Fruit fly (Drosophila melanogaster) whole organism, embryonic: ENCODE measurements around the gene CG34296.

Experiments
- CG12236 ChIP-seq: fragments of 200-800 bp; sonication (Bioruptor generic); optimal IDR thresholded peaks from 2 replicates; lab custom pipeline; 2016; ENCODE audit warnings: missing biosample characterization, missing genetic modification characterization
- CG18764 ChIP-seq: fragments of 200-800 bp; sonication (Bioruptor generic); optimal IDR thresholded peaks from 3 replicates; lab custom pipeline; 2016; ENCODE audit warnings: missing biosample characterization, missing genetic modification characterization
- CG3163 ChIP-seq: fragments of 200-800 bp; sonication (Bioruptor generic); optimal IDR thresholded peaks from 3 replicates; lab custom pipeline; 2016; ENCODE audit warnings: missing biosample characterization, missing genetic modification characterization
- CG6813 ChIP-seq: fragments of 200-800 bp; sonication (Bioruptor generic); optimal IDR thresholded peaks from 2 replicates; lab custom pipeline; 2017; ENCODE audit warnings: missing biosample characterization, missing genetic modification characterization, mild to moderate bottlenecking, moderate library complexity, missing genetic modification reagents
- CG7556 ChIP-seq: fragments of 200-800 bp; sonication (Bioruptor generic); optimal IDR thresholded peaks from 2 replicates; lab custom pipeline; 2017; ENCODE audit warnings: missing biosample characterization, mild to moderate bottlenecking, missing genetic modification characterization
- ato ChIP-seq: fragments of 200-800 bp; sonication (Bioruptor generic); IDR thresholded peaks from 2 replicates; pipeline ENCODE4 v1.3.6; 2022; ENCODE audit warnings: missing biosample characterization, missing genetic modification characterization; ENCODE audit not compliant: partially characterized antibody
- fu2 ChIP-seq: fragments of 200-800 bp; sonication (Bioruptor generic); optimal IDR thresholded peaks from 2 replicates; lab custom pipeline; 2016; ENCODE audit warnings: missing biosample characterization, missing genetic modification characterization
- sd ChIP-seq: fragments of 200-800 bp; sonication (Bioruptor generic); optimal IDR thresholded peaks from 3 replicates; lab custom pipeline; 2018; ENCODE audit warnings: missing biosample characterization, mild to moderate bottlenecking, missing genetic modification characterization, moderate library complexity

- no peak for TF ChIP-seq CG18764 (GFP tag; lab: Kevin White, UChicago)
- no peak for TF ChIP-seq sd (tag; lab: Kevin White, UChicago)
- TF ChIP-seq CG6813 (GFP tag; lab: Kevin White, UChicago) = no peak
- no peak for TF ChIP-seq fu2 (GFP tag; lab: Kevin White, UChicago)
- no peak for TF ChIP-seq ato (GFP tag; lab: Robert Waterston, UW)
- no peak for TF ChIP-seq CG12236
- TF ChIP-seq CG3163 = no peak
- TF ChIP-seq CG7556 = no peak
These were observed 35.3 kb downstream of the CG34296 start for dm6 chr3R:29757681-29758080.
